Worm (Caenorhabditis elegans) whole organism, midembryonic: ENCODE results near the gene mog-1.

Experiments used
- T22C8.4 ChIP-seq: fragments of 200-800 bp; sonication (Bioruptor generic); IDR thresholded peaks from 2 replicates; pipeline ENCODE4 v1.3.6; 2022; ENCODE audit warnings: missing genetic modification characterization, missing compliant biosample characterization
- cog-1 ChIP-seq: sonication (generic microtip); optimal IDR thresholded peaks from 2 replicates; lab custom pipeline; 2016; ENCODE audit warnings: missing genetic modification characterization, missing compliant biosample characterization
- flt-1 ChIP-seq: fragments of 200-800 bp; sonication (Bioruptor generic); IDR thresholded peaks from 2 replicates; pipeline ENCODE4 v1.3.6; 2022; ENCODE audit warnings: missing genetic modification characterization, missing compliant biosample characterization
- klf-2 ChIP-seq: fragments of 200-800 bp; sonication (Bioruptor generic); conservative IDR thresholded peaks from 2 replicates; pipeline ENCODE4 v1.3.6; 2022; ENCODE audit warnings: missing genetic modification reagents, missing genetic modification characterization, missing compliant biosample characterization
- med-1 ChIP-seq: sonication (generic microtip); optimal IDR thresholded peaks from 2 replicates; lab custom pipeline; 2017; ENCODE audit warnings: missing genetic modification characterization, mild to moderate bottlenecking, missing compliant biosample characterization, antibody characterized with exemption, missing genetic modification reagents; ENCODE audit not compliant: insufficient read depth
- ref-1 ChIP-seq: fragments of 200-800 bp; sonication (Bioruptor generic); conservative IDR thresholded peaks from 2 replicates; pipeline ENCODE4 v1.3.6; 2022; ENCODE audit warnings: missing genetic modification reagents, missing genetic modification characterization, missing compliant biosample characterization
- tab-1 ChIP-seq: fragments of 200-800 bp; sonication (Bioruptor generic); IDR thresholded peaks from 2 replicates; pipeline ENCODE4 v1.3.6; 2022; ENCODE audit warnings: missing genetic modification characterization, missing compliant biosample characterization
- ztf-29 ChIP-seq: fragments of 200-800 bp; sonication (Bioruptor generic); IDR thresholded peaks from 2 replicates; pipeline ENCODE4 v1.3.6; 2022; ENCODE audit warnings: missing genetic modification reagents, missing genetic modification characterization, missing compliant biosample characterization

DNA sequence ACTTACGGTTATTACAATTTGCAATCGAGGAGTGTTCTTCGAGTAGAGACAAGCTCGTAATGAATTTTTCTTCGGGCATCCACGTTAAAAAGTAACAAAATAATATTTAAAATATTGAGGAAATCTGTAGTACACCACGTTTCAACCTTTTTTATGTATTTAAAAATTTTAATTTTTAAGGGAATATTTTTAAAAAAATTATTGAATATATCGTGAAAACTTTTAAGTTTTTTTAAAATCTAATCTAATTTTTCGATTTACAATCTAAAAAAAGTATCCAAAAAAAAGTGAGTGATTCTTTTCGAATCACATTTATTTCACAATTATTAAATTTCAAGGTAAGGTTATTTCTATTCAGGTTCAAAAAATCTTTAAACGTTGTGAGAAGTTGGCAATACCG, 11.3 kb downstream of the mog-1 start, which contains the start of gene gln-2:
- no peak for TF ChIP-seq tab-1 (GFP tag; lab: Robert Waterston, UW)
- TF ChIP-seq ref-1 (GFP tag; lab: Robert Waterston, UW): no peak
- TF ChIP-seq T22C8.4 (GFP tag; lab: Robert Waterston, UW): no peak
- TF ChIP-seq flt-1 (GFP tag; lab: Robert Waterston, UW): no peak
- TF ChIP-seq med-1: no peak
- no peak for TF ChIP-seq ztf-29
- no peak for TF ChIP-seq cog-1 (tag; lab: Kevin White, UChicago)
- TF ChIP-seq klf-2 (GFP tag; lab: Robert Waterston, UW): no peak
